Worm (Caenorhabditis elegans): ENCODE data around the gene pycr-1.

DNA sequence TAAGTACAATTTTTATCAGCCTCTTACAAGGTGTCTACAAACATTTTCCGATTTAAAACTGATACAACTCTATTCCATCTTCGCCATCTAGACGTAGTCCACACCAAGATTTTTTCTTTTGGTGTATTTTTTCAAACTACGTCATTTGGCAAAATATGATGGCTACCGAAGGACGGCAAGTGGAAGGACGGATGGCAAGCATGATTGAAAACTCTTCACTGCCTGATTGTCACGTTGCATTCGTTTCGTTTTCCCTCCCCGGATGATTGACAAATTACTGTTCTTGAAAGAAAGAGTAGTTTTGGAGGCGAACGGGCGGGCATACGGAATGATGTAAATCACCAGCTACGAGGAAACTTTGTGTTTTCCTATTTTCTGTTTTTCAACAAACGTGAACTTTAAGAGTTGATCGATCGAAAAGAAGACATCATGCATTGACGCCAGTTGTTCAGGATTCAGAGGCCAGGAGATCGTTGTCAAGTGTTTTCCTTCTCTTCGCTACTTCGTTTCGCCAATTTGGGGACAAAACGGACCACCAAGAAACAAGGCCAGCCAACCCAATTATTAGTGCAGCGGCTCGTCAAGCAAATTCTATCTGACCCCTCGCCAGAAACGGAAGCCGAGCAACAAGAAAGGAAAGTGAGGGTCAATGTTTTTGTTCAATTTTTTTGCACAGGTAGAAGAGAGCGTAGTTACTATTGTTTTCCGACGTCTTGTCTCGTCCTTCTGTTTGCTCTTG is 31.9 kb downstream of the pycr-1 start:
- no peak for TF ChIP-seq lin-11 (tag; optimal IDR thresholded peaks at IDR 0.05)
- TF ChIP-seq pqm-1 (tag; optimal IDR thresholded peaks at IDR 0.05), result no peak
- TF ChIP-seq ama-1 (optimal IDR thresholded peaks at IDR 0.05), result no peak
- no peak for TF ChIP-seq ceh-2 (tag; optimal IDR thresholded peaks at IDR 0.05)
- TF ChIP-seq dve-1 (tag; optimal IDR thresholded peaks at IDR 0.05), result no peak
- no peak for TF ChIP-seq ceh-48 (tag; optimal IDR thresholded peaks at IDR 0.05)
- no peak for TF ChIP-seq ztf-16 (tag; optimal IDR thresholded peaks at IDR 0.05)
- no peak for TF ChIP-seq C08G9.2 (tag; optimal IDR thresholded peaks at IDR 0.05)
- TF ChIP-seq sdc-2 (tag; optimal IDR thresholded peaks at IDR 0.05), result no peak

Data from whole organism, late embryonic.